Worm (Caenorhabditis elegans): Measurements from ENCODE around the gene Y41D4A.4.
A peak's percentile ranks its signal among the peaks of the same experiment; 100 is the strongest.

Y41D4A.4 gene

DNA sequence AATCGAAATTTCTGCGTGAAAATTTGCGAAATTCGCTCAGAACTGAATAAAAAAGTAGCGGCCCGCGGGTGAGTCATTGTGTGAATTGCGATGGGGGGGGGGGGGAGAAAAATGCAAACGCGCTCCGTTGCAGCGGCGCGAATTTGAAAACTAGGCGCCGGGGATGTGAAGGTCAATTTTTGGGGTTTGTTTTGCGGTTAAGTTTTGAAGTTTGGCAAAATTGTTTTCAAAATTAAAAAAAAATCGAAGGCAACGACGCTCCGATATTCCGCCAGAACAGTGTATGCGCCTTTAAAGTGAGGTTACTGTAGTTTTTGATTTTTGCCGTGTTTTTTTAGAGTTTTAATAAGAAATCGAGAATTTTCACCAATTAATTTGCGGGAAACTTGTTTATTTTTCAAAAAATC, 7.5 kb upstream of the Y41D4A.4 start (continued):
- TF ChIP-seq elt-2 (tag; optimal IDR thresholded peaks at IDR 0.05) (no peak), nhr-71 (tag; optimal IDR thresholded peaks at IDR 0.05) (peak; percentile 57), grh-1 (GFP tag; IDR thresholded peaks at IDR 0.05) (peak; percentile 32; the same call in 1 of the 2 replicates), ceh-8 (GFP tag; optimal IDR thresholded peaks at IDR 0.05) (no peak), dsc-1 (tag; optimal IDR thresholded peaks at IDR 0.05) (peak; percentile 12), nhr-47 (tag; optimal IDR thresholded peaks at IDR 0.05) (peak; percentile 74), jun-1 (tag; optimal IDR thresholded peaks at IDR 0.05) (peak; percentile 38), nhr-12 (tag; optimal IDR thresholded peaks at IDR 0.05) (no peak), C16A3.4 (tag; optimal IDR thresholded peaks at IDR 0.05) (peak; percentile 5), swsn-7 (tag; optimal IDR thresholded peaks at IDR 0.05) (peak; percentile 44), efl-1 (optimal IDR thresholded peaks at IDR 0.05) (peak; percentile 87 to 89), efl-1 (GFP tag; optimal IDR thresholded peaks at IDR 0.05 in 1 of 2) (peak; percentile 91 to 99), snu-23 (GFP tag; optimal IDR thresholded peaks at IDR 0.05) (peak; percentile 44)

DNA sequence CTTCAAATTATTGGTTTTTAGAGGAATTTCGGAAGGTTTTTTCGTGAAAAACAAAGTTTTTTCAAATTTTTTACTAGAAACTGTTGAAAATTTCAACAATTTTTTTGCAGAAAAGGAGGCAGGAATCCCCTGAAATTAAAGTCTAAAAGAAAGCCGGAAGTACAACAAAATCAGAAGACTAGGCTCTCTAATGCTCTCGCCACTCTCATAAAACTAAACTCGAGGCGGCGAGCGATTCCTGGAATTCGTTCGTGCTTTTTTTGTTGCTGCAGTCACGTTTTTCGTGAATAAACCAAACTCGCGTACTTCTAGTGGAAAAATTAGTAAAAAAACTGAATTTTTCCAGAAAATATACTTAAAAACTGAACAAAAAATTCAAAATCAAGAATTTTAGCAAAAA, 6.9 kb upstream of the Y41D4A.4 start:
- TF ChIP-seq lir-3 (tag; optimal IDR thresholded peaks at IDR 0.05; ENCODE audit: poor library complexity) (no peak), ztf-11 (tag; optimal IDR thresholded peaks at IDR 0.05) (no peak), nhr-47 (tag; optimal IDR thresholded peaks at IDR 0.05) (peak; percentile 69), ztf-4 (tag; optimal IDR thresholded peaks at IDR 0.05) (no peak), egl-13 (tag; optimal IDR thresholded peaks at IDR 0.05) (peak; percentile 60), swsn-7 (tag; optimal IDR thresholded peaks at IDR 0.05) (peak; percentile 35), lin-14 (GFP tag; optimal IDR thresholded peaks at IDR 0.05) (peak; percentile 31), dsc-1 (tag; optimal IDR thresholded peaks at IDR 0.05) (peak; percentile 54), hpl-2 (GFP tag; optimal IDR thresholded peaks at IDR 0.05) (no peak), fkh-8 (tag; optimal IDR thresholded peaks at IDR 0.05) (peak; percentile 89), nhr-71 (tag; optimal IDR thresholded peaks at IDR 0.05) (peak; percentile 53), nhr-20 (tag; optimal IDR thresholded peaks at IDR 0.05) (peak; percentile 39), efl-1 (optimal IDR thresholded peaks at IDR 0.05) (no peak), efl-1 (GFP tag; optimal IDR thresholded peaks at IDR 0.05 in 1 of 2) (peak in 1 of 2 experiments; percentile 89), nhr-11 (tag; optimal IDR thresholded peaks at IDR 0.05) (no peak)

DNA sequence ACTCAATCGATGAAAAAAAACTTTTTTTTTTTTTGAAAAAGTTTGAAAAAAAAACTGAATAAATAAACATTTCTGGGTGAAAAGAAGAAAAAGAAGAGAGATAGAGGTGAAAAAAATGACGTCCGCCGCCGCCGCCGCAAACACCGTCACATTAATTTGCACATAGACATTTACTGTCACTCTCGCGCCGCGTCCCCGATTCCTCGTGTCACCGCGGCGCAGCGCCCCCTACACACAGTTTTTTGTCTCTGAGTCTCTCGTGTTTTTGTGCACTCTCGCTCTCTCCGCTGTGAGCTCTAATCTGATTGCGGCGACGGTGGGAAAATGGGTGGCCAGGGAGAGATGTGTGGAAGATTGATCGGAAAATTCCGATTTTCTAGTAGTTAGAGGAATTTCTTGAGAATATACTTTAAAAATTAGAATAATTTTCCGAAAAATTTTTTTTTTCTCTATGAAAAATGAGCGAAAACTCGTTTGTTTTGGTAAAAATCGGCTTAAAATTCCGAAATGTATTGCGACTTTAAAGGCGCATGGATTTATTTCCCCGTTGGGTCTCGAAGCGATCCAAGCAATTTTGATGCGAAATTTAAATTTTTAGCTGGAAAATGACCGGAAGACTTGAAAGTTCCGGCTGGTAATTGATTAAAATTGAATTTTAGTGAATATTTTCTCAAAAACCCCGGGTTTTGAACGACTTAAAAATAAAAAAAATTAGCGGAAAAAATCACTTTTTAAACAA, 6.3 kb upstream of the Y41D4A.4 start:
- TF ChIP-seq ztf-11 (tag; optimal IDR thresholded peaks at IDR 0.05), result no peak
- no peak for TF ChIP-seq nhr-19 (GFP tag; conservative IDR thresholded peaks at IDR 0.05)
- TF ChIP-seq nhr-47 (tag; optimal IDR thresholded peaks at IDR 0.05), result no peak
- no peak for TF ChIP-seq lsy-2 (tag; optimal IDR thresholded peaks at IDR 0.05)
- peak; percentile 58 for TF ChIP-seq blmp-1 (tag; optimal IDR thresholded peaks at IDR 0.05)
- TF ChIP-seq efl-1 (optimal IDR thresholded peaks at IDR 0.05), result peak; percentile 3 to 4
- peak; percentile 19 to 79 for TF ChIP-seq efl-1 (GFP tag; optimal IDR thresholded peaks at IDR 0.05 in 1 of 2)
- no peak for TF ChIP-seq tbx-2 (tag; optimal IDR thresholded peaks at IDR 0.05)
- no peak for TF ChIP-seq snpc-4 (tag; optimal IDR thresholded peaks at IDR 0.05)
- no peak for TF ChIP-seq pax-3 (tag; optimal IDR thresholded peaks at IDR 0.05)
- TF ChIP-seq fkh-10 (GFP tag; optimal IDR thresholded peaks at IDR 0.05), result no peak
- TF ChIP-seq elt-3 (tag; optimal IDR thresholded peaks at IDR 0.05), result no peak
- TF ChIP-seq fkh-8 (tag; optimal IDR thresholded peaks at IDR 0.05), result no peak
- no peak for TF ChIP-seq efl-3 (GFP tag; optimal IDR thresholded peaks at IDR 0.05)
- peak; percentile 25 for TF ChIP-seq rnt-1 (tag; optimal IDR thresholded peaks at IDR 0.05)
- no peak for TF ChIP-seq nhr-90 (tag; optimal IDR thresholded peaks at IDR 0.05; ENCODE audit: poor library complexity)
- no peak for TF ChIP-seq nhr-77 (tag; optimal IDR thresholded peaks at IDR 0.05)
- TF ChIP-seq nhr-84 (tag; optimal IDR thresholded peaks at IDR 0.05), result no peak
- no peak for TF ChIP-seq hpl-2 (GFP tag; optimal IDR thresholded peaks at IDR 0.05)
- no peak for TF ChIP-seq fkh-4 (tag; optimal IDR thresholded peaks at IDR 0.05; ENCODE audit: borderline replicate concordance)
- no peak for TF ChIP-seq sptf-1 (tag; optimal IDR thresholded peaks at IDR 0.05)
- TF ChIP-seq Y116A8C.19 (tag; optimal IDR thresholded peaks at IDR 0.05; ENCODE audit: borderline replicate concordance), result no peak
- TF ChIP-seq pqm-1 (tag; optimal IDR thresholded peaks at IDR 0.05), result no peak
- peak; percentile 9 for TF ChIP-seq snu-23 (GFP tag; optimal IDR thresholded peaks at IDR 0.05)
- TF ChIP-seq mdl-1 (tag; optimal IDR thresholded peaks at IDR 0.05), result peak in 1 of 2 experiments; percentile 23
- no peak for TF ChIP-seq sup-37 (GFP tag; optimal IDR thresholded peaks at IDR 0.05)
- no peak for TF ChIP-seq ets-5 (GFP tag; IDR thresholded peaks at IDR 0.05)
- TF ChIP-seq unc-62 (GFP tag; optimal IDR thresholded peaks at IDR 0.05), result no peak
- TF ChIP-seq mab-9 (GFP tag; IDR thresholded peaks at IDR 0.05), result no peak
- peak; percentile 37 for TF ChIP-seq nhr-85 (tag)
- TF ChIP-seq nhr-28 (tag; optimal IDR thresholded peaks at IDR 0.05), result no peak
- TF ChIP-seq egl-13 (tag; optimal IDR thresholded peaks at IDR 0.05), result no peak
